Worm (Caenorhabditis elegans) whole organism, young adult: ENCODE results near the gene nep-20.

Source experiments
- egrh-3 ChIP-seq: fragments of 200-800 bp; sonication (Bioruptor generic); IDR thresholded peaks from 2 replicates; pipeline ENCODE4 v1.3.6; 2022; ENCODE audit warnings: missing genetic modification reagents, missing genetic modification characterization, missing compliant biosample characterization
- hrde-1 ChIP-seq: sonication (generic microtip); optimal IDR thresholded peaks from 2 replicates; lab custom pipeline; 2016; ENCODE audit warnings: missing genetic modification characterization, mild to moderate bottlenecking, missing compliant biosample characterization, moderate library complexity, missing genotype, missing genetic modification reagents, borderline replicate concordance
- unc-62 ChIP-seq: fragments of 150-350 bp; optimal IDR thresholded peaks from 2 replicates; lab custom pipeline; 2014; ENCODE audit warnings: missing biosample characterization, missing genetic modification reagents, missing genetic modification characterization

- TF ChIP-seq unc-62 (GFP tag; lab: Kevin White, UChicago) (no peak), egrh-3 (GFP tag; lab: Robert Waterston, UW) (no peak), hrde-1 (tag; lab: Kevin White, UChicago) (no peak)
These were observed 9.6 kb downstream of the nep-20 start, which contains the start of gene T06D4.2 for ce11 chrII:3385736-3386135.
